Fruit fly (Drosophila melanogaster) whole organism, embryonic: ENCODE measurements around the gene CG15597.

ENCODE experiments used
- CG17359 ChIP-seq: fragments of 200-800 bp; sonication (Bioruptor generic); optimal IDR thresholded peaks from 3 replicates; lab custom pipeline; 2018; ENCODE audit warnings: missing biosample characterization, mild to moderate bottlenecking, missing genetic modification characterization, moderate library complexity
- CG2202 ChIP-seq: fragments of 200-800 bp; sonication (Bioruptor generic); optimal IDR thresholded peaks from 2 replicates; lab custom pipeline; 2018; ENCODE audit warnings: missing biosample characterization, mild to moderate bottlenecking, missing genetic modification characterization
- CG9727 ChIP-seq: fragments of 200-800 bp; sonication (Bioruptor generic); optimal IDR thresholded peaks from 3 replicates; lab custom pipeline; 2017; ENCODE audit warnings: missing biosample characterization, mild to moderate bottlenecking, missing genetic modification characterization
- D ChIP-seq, 2 experiments: fragments of 200-800 bp in 1 of 2; fragments of >200 bp in 1 of 2; sonication (Bioruptor generic) in 1 of 2; optimal IDR thresholded peaks; 2 replicates in 1 of 2; 3 replicates in 1 of 2; lab custom pipeline; 2017; ENCODE audit warnings: mild to moderate bottlenecking in 1 of 2, missing biosample characterization in 1 of 2, missing genetic modification characterization in 1 of 2, missing genetic modification reagents in 1 of 2
- Dll ChIP-seq: fragments of 200-800 bp; sonication (Bioruptor generic); IDR thresholded peaks from 4 replicates; pipeline ENCODE4 v1.3.6; 2022; ENCODE audit warnings: missing biosample characterization, missing genetic modification characterization; ENCODE audit not compliant: partially characterized antibody
- Lhr ChIP-seq: fragments of 200-800 bp; sonication (Bioruptor generic); optimal IDR thresholded peaks from 3 replicates; lab custom pipeline; 2017; ENCODE audit warnings: mild to moderate bottlenecking, missing biosample characterization, missing genetic modification reagents, missing genetic modification characterization
- Mrtf ChIP-seq: fragments of 200-800 bp; sonication (Bioruptor generic); IDR thresholded peaks from 3 replicates; pipeline ENCODE4 v1.3.6; 2022; ENCODE audit warnings: missing biosample characterization, missing genetic modification characterization
- hth ChIP-seq: fragments of >200 bp; optimal IDR thresholded peaks from 2 replicates; lab custom pipeline; 2017; ENCODE audit warnings: inconsistent platforms
- jigr1 ChIP-seq: fragments of 200-800 bp; sonication (Bioruptor generic); IDR thresholded peaks from 3 replicates; pipeline ENCODE4 v1.3.6; 2022; ENCODE audit warnings: missing biosample characterization, missing genetic modification characterization
- ttk ChIP-seq: fragments of 200-800 bp; sonication (Bioruptor generic); IDR thresholded peaks from 2 replicates; pipeline ENCODE4 v2.1.2; 2022; ENCODE audit warnings: missing biosample characterization, missing genetic modification characterization

DNA sequence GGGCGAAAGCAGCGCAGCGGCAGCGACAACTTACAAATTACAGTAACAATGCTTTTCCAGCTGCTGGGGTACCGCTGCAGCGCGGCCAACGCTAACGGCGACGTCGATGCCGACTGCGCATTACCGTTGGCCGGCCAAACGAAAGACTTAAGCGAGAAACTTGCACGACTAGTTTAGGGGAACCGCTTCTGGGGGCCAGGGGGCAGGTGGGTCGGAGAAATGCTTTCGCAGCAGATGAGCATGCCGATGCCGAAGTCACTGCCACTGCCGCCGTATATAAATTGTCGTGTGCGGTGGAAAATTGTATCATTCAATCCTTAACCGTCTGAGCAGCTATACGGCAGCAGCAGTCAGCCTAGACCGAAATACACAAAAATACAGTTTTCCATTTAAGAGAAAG lies 36.3 kb downstream of the CG15597 start, which contains the start of gene Osi7:
- TF ChIP-seq CG2202 (tag; lab: Kevin White, UChicago): no peak
- no peak for TF ChIP-seq D (optimal IDR thresholded peaks at IDR 0.05; lab: Kevin White, UChicago)
- no peak for TF ChIP-seq D (GFP tag; optimal IDR thresholded peaks at IDR 0.05; lab: Kevin White, UChicago)
- TF ChIP-seq Dll (GFP tag; lab: Robert Waterston, UW): no peak
- TF ChIP-seq CG17359 (tag; lab: Kevin White, UChicago): no peak
- TF ChIP-seq jigr1 (GFP tag; lab: Robert Waterston, UW): no peak
- no peak for TF ChIP-seq hth (lab: Kevin White, UChicago)
- TF ChIP-seq ttk (GFP tag; lab: Robert Waterston, UW): no peak
- TF ChIP-seq Mrtf: no peak
- no peak for TF ChIP-seq CG9727 (GFP tag; lab: Kevin White, UChicago)
- TF ChIP-seq Lhr (GFP tag; lab: Kevin White, UChicago): no peak
